Fruit fly (Drosophila melanogaster) whole organism, embryonic: ENCODE measurements around the gene GCS2beta.
A peak's percentile ranks its signal among the peaks of the same experiment; 100 is the strongest.

Source experiments
- Asciz ChIP-seq: fragments of 200-800 bp; sonication (Bioruptor generic); optimal IDR thresholded peaks from 2 replicates; lab custom pipeline; 2017; ENCODE audit warnings: missing biosample characterization, mild to moderate bottlenecking, missing genetic modification characterization, missing genetic modification reagents
- Blimp-1 ChIP-seq: fragments of 200-800 bp; sonication (Bioruptor generic); optimal IDR thresholded peaks from 3 replicates; lab custom pipeline; 2018; ENCODE audit warnings: missing biosample characterization, missing genetic modification characterization, mild to moderate bottlenecking, moderate library complexity, missing genetic modification reagents
- CG10147 ChIP-seq: fragments of 200-800 bp; sonication (Bioruptor generic); optimal IDR thresholded peaks from 2 replicates; lab custom pipeline; 2019; ENCODE audit warnings: missing biosample characterization, mild to moderate bottlenecking, missing genetic modification characterization, moderate library complexity
- CG11093 ChIP-seq: fragments of 200-800 bp; sonication (Bioruptor generic); IDR thresholded peaks from 3 replicates; pipeline ENCODE4 v1.3.6; 2022; ENCODE audit warnings: missing biosample characterization, missing genetic modification characterization
- CG11723 ChIP-seq: fragments of 200-800 bp; sonication (Bioruptor generic); optimal IDR thresholded peaks from 2 replicates; lab custom pipeline; 2017; ENCODE audit warnings: missing biosample characterization, mild to moderate bottlenecking, missing genetic modification characterization
- CG1233 ChIP-seq: fragments of 200-800 bp; sonication (Bioruptor generic); optimal IDR thresholded peaks from 4 replicates; lab custom pipeline; 2018; ENCODE audit warnings: missing biosample characterization, mild to moderate bottlenecking, missing genetic modification characterization
- CG31224 ChIP-seq: fragments of 200-800 bp; sonication (Bioruptor generic); IDR thresholded peaks from 2 replicates; pipeline ENCODE4 v1.3.6; 2022; ENCODE audit warnings: missing biosample characterization, missing genetic modification characterization
- CG3281 ChIP-seq: fragments of 200-800 bp; sonication (Bioruptor generic); optimal IDR thresholded peaks from 3 replicates; lab custom pipeline; 2017; ENCODE audit warnings: missing biosample characterization, mild to moderate bottlenecking, missing genetic modification characterization
- CG33557 ChIP-seq: fragments of 200-800 bp; sonication (Bioruptor generic); optimal IDR thresholded peaks from 2 replicates; lab custom pipeline; 2019; ENCODE audit warnings: missing biosample characterization, mild to moderate bottlenecking, missing genetic modification characterization, moderate library complexity
- CG3407 ChIP-seq: fragments of 200-800 bp; sonication (Bioruptor generic); optimal IDR thresholded peaks from 2 replicates; lab custom pipeline; 2018; ENCODE audit warnings: missing biosample characterization, mild to moderate bottlenecking, missing genetic modification characterization
- CG34224 ChIP-seq: fragments of 200-800 bp; sonication (Bioruptor generic); IDR thresholded peaks from 3 replicates; pipeline ENCODE4 v1.3.6; 2022; ENCODE audit warnings: missing biosample characterization, missing genetic modification characterization; ENCODE audit not compliant: partially characterized antibody
- CG3838 ChIP-seq: fragments of 200-800 bp; sonication (Bioruptor generic); optimal IDR thresholded peaks from 3 replicates; lab custom pipeline; 2016; ENCODE audit warnings: missing biosample characterization, missing genetic modification characterization
- CG3995 ChIP-seq: fragments of 200-800 bp; sonication (Bioruptor generic); optimal IDR thresholded peaks from 3 replicates; lab custom pipeline; 2016; ENCODE audit warnings: missing biosample characterization, missing genetic modification characterization
- CG6689 ChIP-seq: fragments of 200-800 bp; sonication (Bioruptor generic); IDR thresholded peaks from 2 replicates; pipeline ENCODE4 v1.3.6; 2022; ENCODE audit warnings: missing biosample characterization, missing genetic modification characterization
- CG6854 ChIP-seq: fragments of 200-800 bp; sonication (Bioruptor generic); optimal IDR thresholded peaks from 3 replicates; lab custom pipeline; 2017; ENCODE audit warnings: missing biosample characterization, mild to moderate bottlenecking, missing genetic modification characterization
- CG7839 ChIP-seq: fragments of 200-800 bp; sonication (Bioruptor generic); optimal IDR thresholded peaks from 3 replicates; lab custom pipeline; 2018; ENCODE audit warnings: missing biosample characterization, mild to moderate bottlenecking, missing genetic modification characterization, moderate library complexity
- CG8290 ChIP-seq, 3 experiments: fragments of 200-800 bp; sonication (Bioruptor generic); optimal IDR thresholded peaks; 2 replicates each; lab custom pipeline; 2016 to 2019; ENCODE audit warnings: missing biosample characterization in 3 of 3, missing genetic modification characterization in 3 of 3, mild to moderate bottlenecking in 2 of 3, moderate library complexity in 1 of 3
- CG8765 ChIP-seq: fragments of 200-800 bp; sonication (Bioruptor generic); IDR thresholded peaks from 2 replicates; pipeline ENCODE4 v1.3.6; 2022; ENCODE audit warnings: missing biosample characterization, missing genetic modification characterization
- CG9817 ChIP-seq: fragments of 200-800 bp; sonication (Bioruptor generic); optimal IDR thresholded peaks from 2 replicates; lab custom pipeline; 2018; ENCODE audit warnings: missing biosample characterization, mild to moderate bottlenecking, missing genetic modification characterization, moderate library complexity
- Kr ChIP-seq: fragments of 200-800 bp; sonication (Bioruptor generic); optimal IDR thresholded peaks from 2 replicates; lab custom pipeline; 2017; ENCODE audit warnings: missing biosample characterization, mild to moderate bottlenecking, missing genetic modification characterization
- Lpt ChIP-seq: fragments of >200 bp; optimal IDR thresholded peaks from 2 replicates; lab custom pipeline; 2018; ENCODE audit warnings: missing biosample characterization, missing genetic modification characterization
- Nf-YB ChIP-seq: fragments of 200-800 bp; sonication (Bioruptor generic); optimal IDR thresholded peaks from 3 replicates; lab custom pipeline; 2019; ENCODE audit warnings: missing biosample characterization, mild to moderate bottlenecking, missing genetic modification characterization, moderate library complexity
- Optix ChIP-seq: fragments of 200-800 bp; sonication (Bioruptor generic); IDR thresholded peaks from 3 replicates; pipeline ENCODE4 v1.3.6; 2022; ENCODE audit warnings: missing biosample characterization, missing genetic modification characterization
- TFAM ChIP-seq: fragments of 200-800 bp; sonication (Bioruptor generic); optimal IDR thresholded peaks from 2 replicates; lab custom pipeline; 2017; ENCODE audit warnings: missing biosample characterization, missing genetic modification characterization, inconsistent platforms
- amos ChIP-seq: fragments of 200-800 bp; sonication (Bioruptor generic); IDR thresholded peaks from 2 replicates; pipeline ENCODE4 v1.3.6; 2022; ENCODE audit warnings: missing biosample characterization, missing genetic modification characterization; ENCODE audit not compliant: partially characterized antibody
- ap ChIP-seq: fragments of 200-800 bp; sonication (Bioruptor generic); IDR thresholded peaks from 2 replicates; pipeline ENCODE4 v1.3.6; 2022; ENCODE audit warnings: missing biosample characterization, missing genetic modification characterization
- ara ChIP-seq: fragments of 200-800 bp; sonication (Bioruptor generic); IDR thresholded peaks from 2 replicates; pipeline ENCODE4 v1.3.6; 2022; ENCODE audit warnings: missing biosample characterization, missing genetic modification characterization
- az2 ChIP-seq: fragments of 200-800 bp; sonication (Bioruptor generic); optimal IDR thresholded peaks from 3 replicates; lab custom pipeline; 2016; ENCODE audit warnings: missing biosample characterization, missing genetic modification characterization
- bbx ChIP-seq: fragments of 200-800 bp; sonication (Bioruptor generic); IDR thresholded peaks from 2 replicates; pipeline ENCODE4 v1.3.6; 2022; ENCODE audit warnings: missing biosample characterization, missing genetic modification characterization; ENCODE audit not compliant: partially characterized antibody
- da ChIP-seq: fragments of 200-800 bp; sonication (Bioruptor generic); optimal IDR thresholded peaks from 2 replicates; lab custom pipeline; 2016; ENCODE audit warnings: missing biosample characterization, missing genetic modification characterization
- disco-r ChIP-seq: fragments of 200-800 bp; sonication (Bioruptor generic); optimal IDR thresholded peaks from 2 replicates; lab custom pipeline; 2016; ENCODE audit warnings: missing biosample characterization, missing genetic modification characterization
- dm ChIP-seq: fragments of 200-800 bp; sonication (Bioruptor generic); optimal IDR thresholded peaks from 3 replicates; lab custom pipeline; 2016; ENCODE audit warnings: missing biosample characterization, missing genetic modification characterization
- dmrt11E ChIP-seq: fragments of 200-800 bp; sonication (Bioruptor generic); optimal IDR thresholded peaks from 3 replicates; lab custom pipeline; 2018; ENCODE audit warnings: missing biosample characterization, mild to moderate bottlenecking, missing genetic modification characterization, moderate library complexity
- eve ChIP-seq, 2 experiments: fragments of >200 bp; optimal IDR thresholded peaks; 2 replicates each; lab custom pipeline; 2017; ENCODE audit warnings: missing biosample characterization in 2 of 2, missing genetic modification characterization in 2 of 2
- her ChIP-seq: fragments of 200-800 bp; sonication (Bioruptor generic); optimal IDR thresholded peaks from 2 replicates; lab custom pipeline; 2016; ENCODE audit warnings: missing biosample characterization, missing genetic modification characterization
- hth ChIP-seq: fragments of >200 bp; optimal IDR thresholded peaks from 2 replicates; lab custom pipeline; 2017; ENCODE audit warnings: inconsistent platforms
- lov ChIP-seq, 2 experiments: fragments of 200-800 bp in 1 of 2; fragments of >200 bp in 1 of 2; sonication (Bioruptor generic) in 1 of 2; IDR thresholded peaks in 1 of 2; optimal IDR thresholded peaks in 1 of 2; 2 replicates in 1 of 2; 3 replicates in 1 of 2; pipeline versions ENCODE4 v1.3.6 to Lab custom; 2017 to 2022; ENCODE audit warnings: missing biosample characterization in 1 of 2, missing genetic modification characterization in 1 of 2
- maf-S ChIP-seq: fragments of 200-800 bp; sonication (Bioruptor generic); optimal IDR thresholded peaks from 2 replicates; lab custom pipeline; 2016; ENCODE audit warnings: missing biosample characterization, missing genetic modification characterization
- nom ChIP-seq: fragments of 200-800 bp; sonication (Bioruptor generic); optimal IDR thresholded peaks from 2 replicates; lab custom pipeline; 2017; ENCODE audit warnings: missing biosample characterization, missing genetic modification characterization, mild to moderate bottlenecking, moderate library complexity, missing genetic modification reagents
- peb ChIP-seq: fragments of 200-800 bp; sonication (Bioruptor generic); IDR thresholded peaks from 2 replicates; pipeline ENCODE4 v1.3.6; 2022; ENCODE audit warnings: missing biosample characterization, missing genetic modification characterization
- pnt ChIP-seq: fragments of 200-800 bp; sonication (Bioruptor generic); optimal IDR thresholded peaks from 3 replicates; lab custom pipeline; 2016; ENCODE audit warnings: missing biosample characterization, missing genetic modification characterization
- prd ChIP-seq, 3 experiments: fragments of >200 bp in 2 of 3; fragments of 200-800 bp in 1 of 3; sonication (Bioruptor generic) in 1 of 3; optimal IDR thresholded peaks in 2 of 3; IDR thresholded peaks in 1 of 3; 2 replicates in 2 of 3; 3 replicates in 1 of 3; pipeline versions ENCODE4 v1.3.6 to Lab custom; 2017 to 2022; ENCODE audit warnings: missing biosample characterization in 1 of 3, missing genetic modification characterization in 1 of 3
- schlank ChIP-seq: fragments of 200-800 bp; sonication (Bioruptor generic); optimal IDR thresholded peaks from 2 replicates; lab custom pipeline; 2018; ENCODE audit warnings: missing biosample characterization, mild to moderate bottlenecking, missing genetic modification characterization
- sima ChIP-seq: fragments of 200-800 bp; sonication (Bioruptor generic); optimal IDR thresholded peaks from 2 replicates; lab custom pipeline; 2016; ENCODE audit warnings: missing biosample characterization, missing genetic modification characterization
- slp2 ChIP-seq: fragments of 200-800 bp; sonication (Bioruptor generic); optimal IDR thresholded peaks from 2 replicates; lab custom pipeline; 2016; ENCODE audit warnings: missing biosample characterization, missing genetic modification characterization
- ssp ChIP-seq: fragments of 200-800 bp; sonication (Bioruptor generic); IDR thresholded peaks from 2 replicates; pipeline ENCODE4 v1.3.6; 2022; ENCODE audit warnings: missing biosample characterization, missing genetic modification characterization
- vnd ChIP-seq: fragments of 200-800 bp; sonication (Bioruptor generic); IDR thresholded peaks from 3 replicates; pipeline ENCODE4 v1.3.6; 2022; ENCODE audit warnings: missing biosample characterization, missing genetic modification characterization; ENCODE audit not compliant: partially characterized antibody
- zen ChIP-seq: fragments of 200-800 bp; sonication (Bioruptor generic); optimal IDR thresholded peaks from 3 replicates; lab custom pipeline; 2018; ENCODE audit warnings: missing biosample characterization, mild to moderate bottlenecking, missing genetic modification characterization, moderate library complexity

GCS2beta gene

dm6 chr2L:17514090-17514715 is 30.1 kb upstream of the GCS2beta start (continued):
- TF ChIP-seq amos (GFP tag; lab: Robert Waterston, UW) (no peak), Kr (GFP tag; lab: Kevin White, UChicago) (peak; percentile 36), Blimp-1 (GFP tag; lab: Kevin White, UChicago) (peak; percentile 90), CG3281 (peak; percentile 81), CG6689 (peak; percentile 90), peb (GFP tag; lab: Robert Waterston, UW) (peak; percentile 72), schlank (tag; lab: Kevin White, UChicago) (peak; percentile 68), bbx (GFP tag; lab: Robert Waterston, UW) (no peak), ap (GFP tag; lab: Robert Waterston, UW) (peak; percentile 77), slp2 (GFP tag; lab: Kevin White, UChicago) (peak; percentile 47), CG33557 (GFP tag; lab: Kevin White, UChicago) (peak; percentile 95), Nf-YB (GFP tag; lab: Kevin White, UChicago) (peak; percentile 75), CG3407 (GFP tag; lab: Kevin White, UChicago) (peak; percentile 81), CG34224 (no peak), zen (peak; percentile 91), eve (GFP tag; optimal IDR thresholded peaks at IDR 0.05; lab: Kevin White, UChicago) (no peak), CG11723 (peak; percentile 70), TFAM (GFP tag; lab: Kevin White, UChicago) (peak; percentile 73), Asciz (GFP tag; lab: Kevin White, UChicago) (peak; percentile 87), sima (peak; percentile 35), pnt (peak; percentile 85), Optix (GFP tag; lab: Robert Waterston, UW) (peak; percentile 27; the same call in 1 of the 3 replicates), nom (GFP tag; lab: Kevin White, UChicago) (no peak), CG3995 (GFP tag; lab: Kevin White, UChicago) (no peak), az2 (peak; percentile 80), lov (optimal IDR thresholded peaks at IDR 0.05; lab: Kevin White, UChicago) (no peak), lov (GFP tag; IDR thresholded peaks at IDR 0.05; lab: Robert Waterston, UW) (peak; percentile 85; the same call in 2 of the 3 replicates), ara (GFP tag; lab: Robert Waterston, UW) (peak; percentile 88), CG6854 (GFP tag; lab: Kevin White, UChicago) (peak; percentile 77), CG8290 (GFP tag; optimal IDR thresholded peaks at IDR 0.05; lab: Kevin White, UChicago) (no peak), CG8290 (tag; optimal IDR thresholded peaks at IDR 0.05; lab: Kevin White, UChicago) (peak in 1 of 2 experiments; percentile 28), CG7839 (tag; lab: Kevin White, UChicago) (peak; percentile 93), CG11093 (GFP tag; lab: Robert Waterston, UW) (peak; percentile 77), ssp (peak; percentile 72), maf-S (GFP tag; lab: Kevin White, UChicago) (no peak), disco-r (GFP tag; lab: Kevin White, UChicago) (peak; percentile 45), Lpt (GFP tag; lab: Kevin White, UChicago) (no peak), CG8765 (GFP tag; lab: Robert Waterston, UW) (peak; percentile 78), dm (peak; percentile 54), CG1233 (peak; percentile 79), da (GFP tag; lab: Kevin White, UChicago) (peak; percentile 40), CG31224 (peak; percentile 57), dmrt11E (tag; lab: Kevin White, UChicago) (peak; percentile 95), vnd (GFP tag; lab: Robert Waterston, UW) (no peak), CG10147 (GFP tag; lab: Kevin White, UChicago) (peak; percentile 81), hth (no peak), CG3838 (GFP tag; lab: Kevin White, UChicago) (peak; percentile 66), her (GFP tag; lab: Kevin White, UChicago) (no peak), CG9817 (tag; lab: Kevin White, UChicago) (peak; percentile 85), prd (optimal IDR thresholded peaks at IDR 0.05; lab: Kevin White, UChicago) (no peak), prd (GFP tag; IDR thresholded peaks at IDR 0.05; lab: Robert Waterston, UW) (peak; percentile 91)
